Worm (Caenorhabditis elegans) whole organism, midembryonic: ENCODE data around the gene dmsr-11.
A peak's percentile ranks its signal among the peaks of the same experiment; 100 is the strongest.

Source experiments
- T22C8.4 ChIP-seq: fragments of 200-800 bp; sonication (Bioruptor generic); IDR thresholded peaks from 2 replicates; pipeline ENCODE4 v1.3.6; 2022; ENCODE audit warnings: missing genetic modification characterization, missing compliant biosample characterization
- cog-1 ChIP-seq: sonication (generic microtip); optimal IDR thresholded peaks from 2 replicates; lab custom pipeline; 2016; ENCODE audit warnings: missing genetic modification characterization, missing compliant biosample characterization
- flt-1 ChIP-seq: fragments of 200-800 bp; sonication (Bioruptor generic); IDR thresholded peaks from 2 replicates; pipeline ENCODE4 v1.3.6; 2022; ENCODE audit warnings: missing genetic modification characterization, missing compliant biosample characterization
- klf-2 ChIP-seq: fragments of 200-800 bp; sonication (Bioruptor generic); conservative IDR thresholded peaks from 2 replicates; pipeline ENCODE4 v1.3.6; 2022; ENCODE audit warnings: missing genetic modification reagents, missing genetic modification characterization, missing compliant biosample characterization
- med-1 ChIP-seq: sonication (generic microtip); optimal IDR thresholded peaks from 2 replicates; lab custom pipeline; 2017; ENCODE audit warnings: missing genetic modification characterization, mild to moderate bottlenecking, missing compliant biosample characterization, antibody characterized with exemption, missing genetic modification reagents; ENCODE audit not compliant: insufficient read depth
- ref-1 ChIP-seq: fragments of 200-800 bp; sonication (Bioruptor generic); conservative IDR thresholded peaks from 2 replicates; pipeline ENCODE4 v1.3.6; 2022; ENCODE audit warnings: missing genetic modification reagents, missing genetic modification characterization, missing compliant biosample characterization
- tab-1 ChIP-seq: fragments of 200-800 bp; sonication (Bioruptor generic); IDR thresholded peaks from 2 replicates; pipeline ENCODE4 v1.3.6; 2022; ENCODE audit warnings: missing genetic modification characterization, missing compliant biosample characterization
- ztf-23 ChIP-seq: fragments of 200-800 bp; sonication (Bioruptor generic); IDR thresholded peaks from 2 replicates; pipeline ENCODE4 v1.3.6; 2022; ENCODE audit warnings: missing genetic modification reagents, missing genetic modification characterization, missing compliant biosample characterization
- ztf-29 ChIP-seq: fragments of 200-800 bp; sonication (Bioruptor generic); IDR thresholded peaks from 2 replicates; pipeline ENCODE4 v1.3.6; 2022; ENCODE audit warnings: missing genetic modification reagents, missing genetic modification characterization, missing compliant biosample characterization

- no peak for TF ChIP-seq klf-2 (GFP tag; lab: Robert Waterston, UW)
- no peak for TF ChIP-seq med-1 (GFP tag; lab: Kevin White, UChicago)
- peak; percentile 65 for TF ChIP-seq cog-1 (tag; lab: Kevin White, UChicago)
- TF ChIP-seq ref-1 (GFP tag; lab: Robert Waterston, UW): no peak
- no peak for TF ChIP-seq flt-1 (GFP tag; lab: Robert Waterston, UW)
- TF ChIP-seq ztf-29 (GFP tag; lab: Robert Waterston, UW): no peak
- no peak for TF ChIP-seq ztf-23 (GFP tag; lab: Robert Waterston, UW)
- TF ChIP-seq T22C8.4 (GFP tag; lab: Robert Waterston, UW): no peak
- no peak for TF ChIP-seq tab-1 (GFP tag; lab: Robert Waterston, UW)
Observed at ce11 chrV:6796894-6797293, 7.0 kb downstream of the dmsr-11 start.
